Fruit fly (Drosophila melanogaster) whole organism, embryonic: Measurements from ENCODE around the gene gukh.

Experiments used
- CG14667 ChIP-seq: fragments of 200-800 bp; sonication (Bioruptor generic); IDR thresholded peaks from 2 replicates; pipeline ENCODE4 v1.3.6; 2022; ENCODE audit warnings: missing biosample characterization, missing genetic modification characterization
- CG17612 ChIP-seq: fragments of 200-800 bp; sonication (Bioruptor generic); IDR thresholded peaks from 2 replicates; pipeline ENCODE4 v1.3.6; 2022; ENCODE audit warnings: missing biosample characterization, missing genetic modification characterization
- CG2120 ChIP-seq: fragments of 200-800 bp; sonication (Bioruptor generic); optimal IDR thresholded peaks from 3 replicates; lab custom pipeline; 2016; ENCODE audit warnings: missing biosample characterization, missing genetic modification characterization
- CG4730 ChIP-seq: fragments of 200-800 bp; sonication (Bioruptor generic); IDR thresholded peaks from 2 replicates; pipeline ENCODE4 v1.3.6; 2022; ENCODE audit warnings: missing biosample characterization, missing genetic modification characterization
- CG8478 ChIP-seq: fragments of >200 bp; optimal IDR thresholded peaks from 2 replicates; lab custom pipeline; 2018
- Hsf ChIP-seq: fragments of 200-800 bp; sonication (Bioruptor generic); optimal IDR thresholded peaks from 3 replicates; lab custom pipeline; 2016; ENCODE audit warnings: missing biosample characterization, missing genetic modification characterization
- Mes4 ChIP-seq: fragments of 200-800 bp; sonication (Bioruptor generic); optimal IDR thresholded peaks from 2 replicates; lab custom pipeline; 2016; ENCODE audit warnings: missing biosample characterization, missing genetic modification characterization
- Usf ChIP-seq: fragments of 200-800 bp; sonication (Bioruptor generic); optimal IDR thresholded peaks from 2 replicates; lab custom pipeline; 2017; ENCODE audit warnings: missing genotype, missing biosample characterization, missing genetic modification characterization
- ase ChIP-seq: fragments of 200-800 bp; sonication (Bioruptor generic); IDR thresholded peaks from 3 replicates; pipeline ENCODE4 v1.3.6; 2022; ENCODE audit warnings: missing biosample characterization, missing genetic modification characterization
- ems ChIP-seq: fragments of 200-800 bp; sonication (Bioruptor generic); optimal IDR thresholded peaks from 3 replicates; lab custom pipeline; 2016; ENCODE audit warnings: missing biosample characterization, missing genetic modification characterization
- inv ChIP-seq: fragments of 200-800 bp; sonication (Bioruptor generic); IDR thresholded peaks from 2 replicates; pipeline ENCODE4 v1.3.6; 2022; ENCODE audit warnings: missing biosample characterization, missing genetic modification characterization; ENCODE audit not compliant: partially characterized antibody
- oc ChIP-seq: fragments of 200-800 bp; sonication (Bioruptor generic); optimal IDR thresholded peaks from 2 replicates; lab custom pipeline; 2018; ENCODE audit warnings: missing biosample characterization, mild to moderate bottlenecking, missing genetic modification characterization, moderate library complexity

DNA sequence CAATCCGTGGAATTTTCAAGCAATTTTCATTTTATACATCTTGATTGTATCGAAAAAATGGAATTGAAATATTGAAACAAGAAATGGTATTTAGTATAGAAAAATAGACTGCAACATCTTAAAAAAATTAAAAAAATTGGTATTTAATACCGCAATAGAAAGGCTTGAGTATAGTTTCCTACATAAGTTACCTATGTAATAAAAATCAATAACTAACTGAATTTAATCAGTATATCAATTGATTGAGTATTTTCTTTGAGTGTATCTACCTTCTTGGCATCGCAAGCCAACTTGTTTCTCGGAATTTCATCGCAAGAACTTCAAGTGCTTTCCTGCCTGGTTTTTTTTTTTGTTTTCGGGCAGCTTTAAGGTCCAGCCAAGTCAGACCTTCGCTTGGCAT, 6.7 kb downstream of the gukh start:
- TF ChIP-seq Mes4 (GFP tag; lab: Kevin White, UChicago) = no peak
- no peak for TF ChIP-seq ems (GFP tag; lab: Kevin White, UChicago)
- TF ChIP-seq ase (GFP tag; lab: Robert Waterston, UW) = no peak
- TF ChIP-seq CG4730 (GFP tag; lab: Robert Waterston, UW) = no peak
- no peak for TF ChIP-seq CG17612 (GFP tag; lab: Robert Waterston, UW)
- TF ChIP-seq CG8478 (lab: Kevin White, UChicago) = no peak
- no peak for TF ChIP-seq CG14667
- TF ChIP-seq oc (tag; lab: Kevin White, UChicago) = no peak
- TF ChIP-seq CG2120 (GFP tag; lab: Kevin White, UChicago) = no peak
- no peak for TF ChIP-seq Usf (GFP tag; lab: Kevin White, UChicago)
- no peak for TF ChIP-seq inv (GFP tag; lab: Robert Waterston, UW)
- TF ChIP-seq Hsf (GFP tag; lab: Kevin White, UChicago) = no peak
